Fruit fly (Drosophila melanogaster) S2 (cell line): ENCODE measurements around the gene Cat.

Source experiments
- CG8478 ChIP-seq: fragments of >200 bp; optimal IDR thresholded peaks from 2 replicates; lab custom pipeline; 2018
- CTCF ChIP-seq, 2 experiments: fragments of >200 bp; optimal IDR thresholded peaks; 2 replicates each; lab custom pipeline; 2018

DNA sequence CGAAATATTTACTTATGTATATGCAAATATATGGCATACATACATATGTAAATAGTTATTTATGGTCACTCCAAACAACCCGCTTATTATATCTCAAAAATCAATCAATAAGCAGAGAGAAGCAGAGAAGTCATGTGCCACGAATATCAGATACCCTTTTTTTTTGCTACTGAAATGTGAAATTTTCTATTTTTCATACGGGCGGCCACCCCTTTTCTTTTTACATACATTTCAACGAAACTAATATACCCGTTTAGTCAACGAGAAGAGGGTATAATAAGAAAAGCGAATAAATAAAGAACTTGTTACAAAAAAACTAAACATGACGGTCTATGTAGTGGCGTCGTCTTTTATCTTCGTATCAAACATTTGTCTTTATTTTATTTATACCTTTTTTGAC lies 37.8 kb upstream of the Cat start:
- no peak for TF ChIP-seq CTCF (optimal IDR thresholded peaks at IDR 0.05; lab: Kevin White, UChicago)
- no peak for TF ChIP-seq CG8478 (lab: Kevin White, UChicago)
